Worm (Caenorhabditis elegans) whole organism, young adult: ENCODE results near the gene nhr-60.
"Not testable (repeated sequence)": the region's sequence is repeated elsewhere in the genome, so short reads cannot be mapped to it uniquely, and the experiment has no call there.

Experiments used
- C17E4.6 ChIP-seq: fragments of 200-800 bp; sonication (Bioruptor generic); IDR thresholded peaks from 2 replicates; pipeline ENCODE4 v1.3.6; 2022; ENCODE audit warnings: missing genetic modification reagents, missing genetic modification characterization, missing compliant biosample characterization
- F10E7.11 ChIP-seq: sonication (generic microtip); optimal IDR thresholded peaks from 2 replicates; lab custom pipeline; 2017; ENCODE audit warnings: mild to moderate bottlenecking, missing genetic modification characterization, moderate library complexity, missing compliant biosample characterization
- F37B4.10 ChIP-seq: fragments of 200-800 bp; sonication (Bioruptor generic); IDR thresholded peaks from 2 replicates; pipeline ENCODE4 v1.3.6; 2022; ENCODE audit warnings: missing genetic modification characterization, missing compliant biosample characterization
- F57A8.1 ChIP-seq: fragments of 200-800 bp; sonication (Bioruptor generic); optimal IDR thresholded peaks from 2 replicates; lab custom pipeline; 2018; ENCODE audit warnings: mild to moderate bottlenecking, missing genetic modification characterization, moderate library complexity, missing compliant biosample characterization
- T26A5.8 ChIP-seq: sonication (generic microtip); optimal IDR thresholded peaks from 2 replicates; lab custom pipeline; 2016; ENCODE audit warnings: missing genetic modification characterization, missing compliant biosample characterization
- Y53F4B.3 ChIP-seq: fragments of 200-800 bp; sonication (Bioruptor generic); IDR thresholded peaks from 2 replicates; pipeline ENCODE4 v1.3.6; 2022; ENCODE audit warnings: missing genetic modification reagents, missing genetic modification characterization, missing compliant biosample characterization
- Y67H2A.10 ChIP-seq: fragments of 200-800 bp; sonication (Bioruptor generic); conservative IDR thresholded peaks from 2 replicates; pipeline ENCODE4 v1.3.6; 2022; ENCODE audit warnings: missing genetic modification reagents, missing genetic modification characterization, missing compliant biosample characterization
- ama-1 ChIP-seq, 3 experiments: fragments of 150-350 bp in 1 of 3; sonication (generic microtip) in 2 of 3; optimal IDR thresholded peaks; 2 replicates each; lab custom pipeline; 2014 to 2018; ENCODE audit warnings: missing biosample characterization in 2 of 3, missing genetic modification characterization in 2 of 3, missing genetic modification reagents in 2 of 3
- aptf-3 ChIP-seq: fragments of 200-800 bp; sonication (Bioruptor generic); IDR thresholded peaks from 2 replicates; pipeline ENCODE4 v1.3.6; 2022; ENCODE audit warnings: missing genetic modification characterization, missing compliant biosample characterization
- cebp-2 ChIP-seq: fragments of 200-800 bp; sonication (Bioruptor generic); IDR thresholded peaks from 2 replicates; pipeline ENCODE4 v1.3.6; 2022; ENCODE audit warnings: missing genetic modification characterization, missing compliant biosample characterization
- ceh-27 ChIP-seq: fragments of 200-800 bp; sonication (Bioruptor generic); optimal IDR thresholded peaks from 2 replicates; lab custom pipeline; 2018; ENCODE audit warnings: mild to moderate bottlenecking, missing genetic modification characterization, moderate library complexity, missing compliant biosample characterization
- ets-4 ChIP-seq: fragments of 200-800 bp; sonication (Bioruptor generic); optimal IDR thresholded peaks from 2 replicates; lab custom pipeline; 2018; ENCODE audit warnings: mild to moderate bottlenecking, missing genetic modification characterization, missing compliant biosample characterization
- fkh-3 ChIP-seq: sonication (generic microtip); optimal IDR thresholded peaks from 2 replicates; lab custom pipeline; 2016; ENCODE audit warnings: mild to moderate bottlenecking, missing genetic modification characterization, missing compliant biosample characterization
- gei-17 ChIP-seq: fragments of 200-800 bp; sonication (Bioruptor generic); optimal IDR thresholded peaks from 2 replicates; lab custom pipeline; 2018; ENCODE audit warnings: mild to moderate bottlenecking, missing genetic modification characterization, missing compliant biosample characterization
- him-1 ChIP-seq: sonication (generic microtip); optimal IDR thresholded peaks from 2 replicates; lab custom pipeline; 2016; ENCODE audit warnings: missing genotype, missing genetic modification reagents, missing genetic modification characterization, missing compliant biosample characterization
- hlh-12 ChIP-seq: sonication (generic microtip); optimal IDR thresholded peaks from 2 replicates; lab custom pipeline; 2016; ENCODE audit warnings: missing genetic modification characterization, missing compliant biosample characterization
- hmg-1.2 ChIP-seq: fragments of 200-800 bp; sonication (Bioruptor generic); IDR thresholded peaks from 2 replicates; pipeline ENCODE4 v1.3.6; 2022; ENCODE audit warnings: missing genetic modification reagents, missing genetic modification characterization, missing compliant biosample characterization
- hrde-1 ChIP-seq: sonication (generic microtip); optimal IDR thresholded peaks from 2 replicates; lab custom pipeline; 2016; ENCODE audit warnings: missing genetic modification characterization, mild to moderate bottlenecking, missing compliant biosample characterization, moderate library complexity, missing genotype, missing genetic modification reagents, borderline replicate concordance
- hsf-1 ChIP-seq: fragments of 200-800 bp; sonication (Bioruptor generic); IDR thresholded peaks from 2 replicates; pipeline ENCODE4 v1.3.6; 2022; ENCODE audit warnings: missing genetic modification reagents, missing genetic modification characterization, missing compliant biosample characterization
- let-607 ChIP-seq, 2 experiments: fragments of 200-800 bp in 1 of 2; sonication (Bioruptor generic) in 1 of 2; sonication (generic microtip) in 1 of 2; optimal IDR thresholded peaks; 2 replicates each; lab custom pipeline; 2016 to 2018; ENCODE audit warnings: mild to moderate bottlenecking in 2 of 2, missing compliant biosample characterization in 2 of 2, missing genetic modification characterization in 2 of 2, moderate library complexity in 2 of 2, missing genotype in 1 of 2
- nhr-120 ChIP-seq: fragments of 200-800 bp; sonication (Bioruptor generic); IDR thresholded peaks from 2 replicates; pipeline ENCODE4 v1.3.6; 2022; ENCODE audit warnings: missing genetic modification characterization, missing compliant biosample characterization
- nhr-90 ChIP-seq: sonication (generic microtip); optimal IDR thresholded peaks from 2 replicates; lab custom pipeline; 2016; ENCODE audit warnings: missing genotype, mild to moderate bottlenecking, missing genetic modification characterization, missing compliant biosample characterization
- pbrm-1 ChIP-seq: fragments of 200-800 bp; sonication (Bioruptor generic); IDR thresholded peaks from 2 replicates; pipeline ENCODE4 v1.3.6; 2022; ENCODE audit warnings: missing genetic modification reagents, missing genetic modification characterization, missing compliant biosample characterization
- pha-4 ChIP-seq: fragments of 150-350 bp; sonication (generic microtip); optimal IDR thresholded peaks from 2 replicates; lab custom pipeline; 2014; ENCODE audit warnings: missing biosample characterization, missing genetic modification reagents, missing genetic modification characterization
- rec-8 ChIP-seq, 2 experiments: sonication (generic microtip); optimal IDR thresholded peaks; 2 replicates each; lab custom pipeline; 2016; ENCODE audit warnings: mild to moderate bottlenecking in 2 of 2, missing genetic modification characterization in 2 of 2, missing genetic modification reagents in 2 of 2, missing genotype in 2 of 2, missing biosample characterization in 1 of 2, missing compliant biosample characterization in 1 of 2, moderate library complexity in 1 of 2
- sdz-38 ChIP-seq: sonication (generic microtip); optimal IDR thresholded peaks from 2 replicates; lab custom pipeline; 2016; ENCODE audit warnings: missing genotype, missing genetic modification characterization, missing compliant biosample characterization
- sea-2 ChIP-seq: fragments of 200-800 bp; sonication (Bioruptor generic); IDR thresholded peaks from 2 replicates; pipeline ENCODE4 v1.3.6; 2022; ENCODE audit warnings: missing genetic modification characterization, missing compliant biosample characterization
- snpc-1.3 ChIP-seq: sonication (generic microtip); optimal IDR thresholded peaks from 2 replicates; lab custom pipeline; 2017; ENCODE audit warnings: missing genetic modification characterization, mild to moderate bottlenecking, missing compliant biosample characterization, antibody characterized with exemption, moderate library complexity, missing genotype, missing genetic modification reagents; ENCODE audit not compliant: insufficient read depth
- tbx-9 ChIP-seq: sonication (generic microtip); optimal IDR thresholded peaks from 2 replicates; lab custom pipeline; 2016; ENCODE audit warnings: borderline replicate concordance, missing genetic modification characterization, inconsistent platforms, missing compliant biosample characterization
- unc-130 ChIP-seq: sonication (generic microtip); optimal IDR thresholded peaks from 2 replicates; lab custom pipeline; 2016; ENCODE audit warnings: missing genetic modification reagents, missing genetic modification characterization, missing compliant biosample characterization
- unc-62 ChIP-seq: fragments of 150-350 bp; optimal IDR thresholded peaks from 2 replicates; lab custom pipeline; 2014; ENCODE audit warnings: missing biosample characterization, missing genetic modification reagents, missing genetic modification characterization
- xnd-1 ChIP-seq: sonication (generic microtip); optimal IDR thresholded peaks from 2 replicates; lab custom pipeline; 2016; ENCODE audit warnings: missing genotype, missing genetic modification reagents, missing genetic modification characterization, missing compliant biosample characterization

The nhr-60 gene

ce11 chrV:15817746-15818145 is 44.7 kb upstream of the nhr-60 start, which contains the start of gene abf-3 (continued):
- TF ChIP-seq sdz-38 (no peak), hsf-1 (no peak), T26A5.8 (tag; lab: Kevin White, UChicago) (no peak), pbrm-1 (GFP tag; lab: Robert Waterston, UW) (no peak)

ce11 chrV:15815962-15816432 is 43.0 kb upstream of the nhr-60 start, which contains the start of the genes fbxa-69 and F54B8.4:
Gene fbxa-69 (minus strand): TSS chrV:15815971.
Gene F54B8.4 (plus strand): TSS chrV:15816382.
- TF ChIP-seq tbx-9 (tag; lab: Kevin White, UChicago) = no peak
- peak; percentile 24; the same call in 1 of the 2 replicates for TF ChIP-seq hmg-1.2 (GFP tag; lab: Robert Waterston, UW)

- not testable (repeated sequence) for TF ChIP-seq fkh-3 (tag; lab: Kevin White, UChicago); hlh-12 (tag; lab: Kevin White, UChicago); unc-130
- TF ChIP-seq, all 124 proteins: peak for 0; not testable (repeated sequence) for 124
Measured at ce11 chrV:15811982-15812381, 38.9 kb upstream of the nhr-60 start, which contains the start of gene nhr-282. Gene nhr-282 (plus strand): TSS chrV:15812282.

ce11 chrV:15810446-15810845 is 37.4 kb upstream of the nhr-60 start, which contains the start of gene F54B8.1:
Gene F54B8.1 (plus strand): TSS chrV:15810746.
- TF ChIP-seq ama-1 (optimal IDR thresholded peaks at IDR 0.05; lab: Kevin White, UChicago) (no peak), ama-1 (GFP tag; optimal IDR thresholded peaks at IDR 0.05; lab: Kevin White, UChicago) (no peak), ceh-27 (GFP tag; lab: Kevin White, UChicago) (no peak), sea-2 (GFP tag; lab: Robert Waterston, UW) (no peak), F57A8.1 (GFP tag; lab: Kevin White, UChicago) (no peak), pha-4 (no peak), F10E7.11 (no peak), hrde-1 (tag; lab: Kevin White, UChicago) (no peak), Y67H2A.10 (no peak), him-1 (tag; lab: Kevin White, UChicago) (no peak), F37B4.10 (GFP tag; lab: Robert Waterston, UW) (no peak), unc-62 (no peak), let-607 (tag; optimal IDR thresholded peaks at IDR 0.05; lab: Kevin White, UChicago) (no peak), nhr-120 (GFP tag; lab: Robert Waterston, UW) (no peak), nhr-90 (tag; lab: Kevin White, UChicago) (no peak), Y53F4B.3 (GFP tag; lab: Robert Waterston, UW) (no peak), xnd-1 (no peak), hsf-1 (no peak)

ce11 chrV:15809543-15809942 is 36.5 kb upstream of the nhr-60 start, which contains the start of gene srsx-36:
Gene srsx-36 (minus strand): TSS chrV:15809643.
- TF ChIP-seq gei-17 = no peak
- TF ChIP-seq cebp-2 = no peak
- no peak for TF ChIP-seq ets-4 (GFP tag; lab: Kevin White, UChicago)
- TF ChIP-seq C17E4.6 = no peak
- TF ChIP-seq rec-8 (tag; optimal IDR thresholded peaks at IDR 0.05; lab: Kevin White, UChicago) = no peak
- TF ChIP-seq aptf-3 (GFP tag; lab: Robert Waterston, UW) = no peak
- TF ChIP-seq snpc-1.3 (tag; lab: Kevin White, UChicago) = no peak
- no peak for TF ChIP-seq sdz-38
